Fruit fly (Drosophila melanogaster): ENCODE data around the gene CHMP2B.
A peak's percentile ranks its signal among the peaks of the same experiment; 100 is the strongest.

CHMP2B gene

dm6 chr3L:5184860-5185639 is 45.6 kb downstream of the CHMP2B start:
- peak; percentile 14 for TF ChIP-seq pdm3 (GFP tag; optimal IDR thresholded peaks at IDR 0.05)
- TF ChIP-seq CG6808 (GFP tag; optimal IDR thresholded peaks at IDR 0.05), result no peak
- TF ChIP-seq Blimp-1 (GFP tag; optimal IDR thresholded peaks at IDR 0.05), result no peak
- no peak for TF ChIP-seq Gug (GFP tag; IDR thresholded peaks at IDR 0.05)
- no peak for TF ChIP-seq fd85E (GFP tag; optimal IDR thresholded peaks at IDR 0.05)
- no peak for TF ChIP-seq Ets96B (tag; optimal IDR thresholded peaks at IDR 0.05)
- peak; percentile 17 for TF ChIP-seq CG9139 (GFP tag; optimal IDR thresholded peaks at IDR 0.05)
- no peak for TF ChIP-seq CG10669 (GFP tag; optimal IDR thresholded peaks at IDR 0.05)
- TF ChIP-seq CG3032 (tag; optimal IDR thresholded peaks at IDR 0.05), result no peak
- TF ChIP-seq Sox14 (GFP tag; optimal IDR thresholded peaks at IDR 0.05), result peak; percentile 17
- peak; percentile 53 for TF ChIP-seq OdsH (GFP tag; optimal IDR thresholded peaks at IDR 0.05)
- TF ChIP-seq fd59A (GFP tag; optimal IDR thresholded peaks at IDR 0.05), result no peak
- TF ChIP-seq Sox102F (GFP tag; optimal IDR thresholded peaks at IDR 0.05), result peak; percentile 35
- no peak for TF ChIP-seq CG7368 (GFP tag; optimal IDR thresholded peaks at IDR 0.05)
- peak; percentile 49 for TF ChIP-seq Smox (GFP tag; optimal IDR thresholded peaks at IDR 0.05)
- peak; percentile 60 for TF ChIP-seq Hr4 (GFP tag; optimal IDR thresholded peaks at IDR 0.05)
- peak; percentile 48 for TF ChIP-seq CG32006 (GFP tag; optimal IDR thresholded peaks at IDR 0.05)
- no peak for TF ChIP-seq CG8319 (GFP tag; optimal IDR thresholded peaks at IDR 0.05)
- TF ChIP-seq CG11902 (GFP tag; optimal IDR thresholded peaks at IDR 0.05), result no peak
- TF ChIP-seq spab (GFP tag; optimal IDR thresholded peaks at IDR 0.05), result no peak
- peak; percentile 20 for TF ChIP-seq Ets21C (GFP tag; optimal IDR thresholded peaks at IDR 0.05)
- no peak for TF ChIP-seq Sox15 (GFP tag; optimal IDR thresholded peaks at IDR 0.05)
- no peak for TF ChIP-seq CG11762 (GFP tag; optimal IDR thresholded peaks at IDR 0.05; ENCODE audit: insufficient read depth)
- peak; percentile 46 for TF ChIP-seq fkh (GFP tag; optimal IDR thresholded peaks at IDR 0.05)
- TF ChIP-seq CG16779 (tag; optimal IDR thresholded peaks at IDR 0.05), result peak; percentile 59
- peak; percentile 33 for TF ChIP-seq esn (GFP tag; optimal IDR thresholded peaks at IDR 0.05)
- TF ChIP-seq salr (GFP tag; optimal IDR thresholded peaks at IDR 0.05), result no peak
- peak; percentile 29 for TF ChIP-seq CG6276 (GFP tag; optimal IDR thresholded peaks at IDR 0.05)
- 0 out of 3 replicates have a peak, but pooled peaks have one; percentile 6 for TF ChIP-seq CG6163 (GFP tag; IDR thresholded peaks at IDR 0.05)
- no peak for TF ChIP-seq Lpt (GFP tag; optimal IDR thresholded peaks at IDR 0.05)
- no peak for TF ChIP-seq dsx (GFP tag; optimal IDR thresholded peaks at IDR 0.05; ENCODE audit: poor library complexity, severe bottlenecking)
- TF ChIP-seq acj6 (GFP tag; optimal IDR thresholded peaks at IDR 0.05), result peak; percentile 28
- peak; percentile 46 for TF ChIP-seq Met (GFP tag; optimal IDR thresholded peaks at IDR 0.05)
- TF ChIP-seq CG4318 (GFP tag; optimal IDR thresholded peaks at IDR 0.05), result peak; percentile 0
- peak; percentile 52; the same call in 1 of the 3 replicates for TF ChIP-seq CG8119 (GFP tag; IDR thresholded peaks at IDR 0.05)
- TF ChIP-seq CG3919 (GFP tag; optimal IDR thresholded peaks at IDR 0.05), result peak; percentile 22
- no peak for TF ChIP-seq Eip93F (GFP tag; optimal IDR thresholded peaks at IDR 0.05)
- TF ChIP-seq cyc (GFP tag; optimal IDR thresholded peaks at IDR 0.05), result no peak
- TF ChIP-seq CG31627 (GFP tag; optimal IDR thresholded peaks at IDR 0.05), result peak; percentile 30
- no peak for TF ChIP-seq CG10631 (GFP tag; optimal IDR thresholded peaks at IDR 0.05)
- peak; percentile 27 for TF ChIP-seq CG34406 (GFP tag; optimal IDR thresholded peaks at IDR 0.05)
- TF ChIP-seq eg (GFP tag; IDR thresholded peaks at IDR 0.05), result 0 out of 3 replicates have a peak, but pooled peaks have one; percentile 9
- TF ChIP-seq Eip78C (GFP tag), result peak; percentile 42
- no peak; the same call in 1 of the 2 replicates for TF ChIP-seq CG15336 (GFP tag; IDR thresholded peaks at IDR 0.05)
- TF ChIP-seq dac (GFP tag; optimal IDR thresholded peaks at IDR 0.05), result no peak
- TF ChIP-seq CG11294 (GFP tag; IDR thresholded peaks at IDR 0.05), result no peak
- TF ChIP-seq CG6854 (GFP tag; optimal IDR thresholded peaks at IDR 0.05), result peak; percentile 53
- TF ChIP-seq Eip75B (GFP tag; optimal IDR thresholded peaks at IDR 0.05), result no peak
- peak; percentile 44 for TF ChIP-seq lz (GFP tag; optimal IDR thresholded peaks at IDR 0.05)
- TF ChIP-seq svp (GFP tag), result peak; percentile 67
- TF ChIP-seq achi (GFP tag; optimal IDR thresholded peaks at IDR 0.05), result peak; percentile 14

Data from whole organism, prepupa.